Fruit fly (Drosophila melanogaster) whole organism, embryonic: ENCODE data around the gene CG11723.

Experiments used
- ATbp ChIP-seq: fragments of 200-800 bp; sonication (Bioruptor generic); optimal IDR thresholded peaks from 2 replicates; lab custom pipeline; 2017; ENCODE audit warnings: missing biosample characterization, mild to moderate bottlenecking, missing genetic modification characterization, missing genetic modification reagents
- CG10321 ChIP-seq: fragments of 200-800 bp; sonication (Bioruptor generic); IDR thresholded peaks from 2 replicates; pipeline ENCODE4 v1.3.6; 2022; ENCODE audit warnings: missing biosample characterization, missing genetic modification characterization
- CG10366 ChIP-seq: fragments of 200-800 bp; sonication (Bioruptor generic); IDR thresholded peaks from 2 replicates; pipeline ENCODE4 v1.3.6; 2022; ENCODE audit warnings: missing biosample characterization, missing genetic modification characterization
- CG11085 ChIP-seq: fragments of 200-800 bp; sonication (Bioruptor generic); IDR thresholded peaks from 2 replicates; pipeline ENCODE4 v1.3.6; 2022; ENCODE audit warnings: missing biosample characterization, missing genetic modification characterization
- CG13775 ChIP-seq: fragments of 200-800 bp; sonication (Bioruptor generic); optimal IDR thresholded peaks from 3 replicates; lab custom pipeline; 2017; ENCODE audit warnings: missing biosample characterization, mild to moderate bottlenecking, missing genetic modification characterization
- CG15601 ChIP-seq: fragments of 200-800 bp; sonication (Bioruptor generic); optimal IDR thresholded peaks from 3 replicates; lab custom pipeline; 2019; ENCODE audit warnings: missing biosample characterization, mild to moderate bottlenecking, missing genetic modification characterization, moderate library complexity
- CG16813 ChIP-seq: fragments of 200-800 bp; sonication (Bioruptor generic); IDR thresholded peaks from 3 replicates; pipeline ENCODE4 v1.3.6; 2022; ENCODE audit warnings: missing biosample characterization, missing genetic modification characterization; ENCODE audit not compliant: partially characterized antibody
- CG17568 ChIP-seq: fragments of 200-800 bp; sonication (Bioruptor generic); optimal IDR thresholded peaks from 2 replicates; lab custom pipeline; 2018; ENCODE audit warnings: missing biosample characterization, mild to moderate bottlenecking, missing genetic modification characterization, moderate library complexity
- CG17802 ChIP-seq: fragments of 200-800 bp; sonication (Bioruptor generic); optimal IDR thresholded peaks from 2 replicates; lab custom pipeline; 2018; ENCODE audit warnings: missing biosample characterization, mild to moderate bottlenecking, missing genetic modification characterization, moderate library complexity
- CG32767 ChIP-seq: fragments of 200-800 bp; sonication (Bioruptor generic); IDR thresholded peaks from 2 replicates; pipeline ENCODE4 v1.3.6; 2022; ENCODE audit warnings: missing biosample characterization, missing genetic modification characterization
- CG3281 ChIP-seq: fragments of 200-800 bp; sonication (Bioruptor generic); optimal IDR thresholded peaks from 3 replicates; lab custom pipeline; 2017; ENCODE audit warnings: missing biosample characterization, mild to moderate bottlenecking, missing genetic modification characterization
- CG3407 ChIP-seq: fragments of 200-800 bp; sonication (Bioruptor generic); optimal IDR thresholded peaks from 2 replicates; lab custom pipeline; 2018; ENCODE audit warnings: missing biosample characterization, mild to moderate bottlenecking, missing genetic modification characterization
- CG34224 ChIP-seq: fragments of 200-800 bp; sonication (Bioruptor generic); IDR thresholded peaks from 3 replicates; pipeline ENCODE4 v1.3.6; 2022; ENCODE audit warnings: missing biosample characterization, missing genetic modification characterization; ENCODE audit not compliant: partially characterized antibody
- CG7745 ChIP-seq: fragments of 200-800 bp; sonication (Bioruptor generic); optimal IDR thresholded peaks from 2 replicates; lab custom pipeline; 2018; ENCODE audit warnings: missing biosample characterization, mild to moderate bottlenecking, missing genetic modification characterization, moderate library complexity
- CG7963 ChIP-seq: fragments of 200-800 bp; sonication (Bioruptor generic); IDR thresholded peaks from 3 replicates; pipeline ENCODE4 v1.3.6; 2022; ENCODE audit warnings: missing biosample characterization, missing genetic modification characterization; ENCODE audit not compliant: partially characterized antibody
- CG8359 ChIP-seq: fragments of 200-800 bp; sonication (Bioruptor generic); optimal IDR thresholded peaks from 2 replicates; lab custom pipeline; 2017; ENCODE audit warnings: missing biosample characterization, mild to moderate bottlenecking, missing genetic modification characterization, borderline replicate concordance
- CG9817 ChIP-seq: fragments of 200-800 bp; sonication (Bioruptor generic); optimal IDR thresholded peaks from 2 replicates; lab custom pipeline; 2018; ENCODE audit warnings: missing biosample characterization, mild to moderate bottlenecking, missing genetic modification characterization, moderate library complexity
- Camta ChIP-seq: fragments of 200-800 bp; sonication (Bioruptor generic); optimal IDR thresholded peaks from 2 replicates; lab custom pipeline; 2016; ENCODE audit warnings: missing biosample characterization, missing genetic modification characterization
- D19B ChIP-seq: fragments of 200-800 bp; sonication (Bioruptor generic); optimal IDR thresholded peaks from 2 replicates; lab custom pipeline; 2017; ENCODE audit warnings: missing biosample characterization, mild to moderate bottlenecking, missing genetic modification characterization
- Fer1 ChIP-seq: fragments of 200-800 bp; sonication (Bioruptor generic); optimal IDR thresholded peaks from 2 replicates; lab custom pipeline; 2017; ENCODE audit warnings: missing biosample characterization, mild to moderate bottlenecking, missing genetic modification characterization
- Hand ChIP-seq: fragments of 200-800 bp; sonication (Bioruptor generic); optimal IDR thresholded peaks from 2 replicates; lab custom pipeline; 2017; ENCODE audit warnings: mild to moderate bottlenecking, missing biosample characterization, missing genetic modification reagents, missing genetic modification characterization
- Hmx ChIP-seq: fragments of 200-800 bp; sonication (Bioruptor generic); optimal IDR thresholded peaks from 2 replicates; lab custom pipeline; 2016; ENCODE audit warnings: missing biosample characterization, missing genetic modification characterization
- Meics ChIP-seq: fragments of 200-800 bp; sonication (Bioruptor generic); optimal IDR thresholded peaks from 2 replicates; lab custom pipeline; 2017; ENCODE audit warnings: missing biosample characterization, mild to moderate bottlenecking, missing genetic modification characterization
- NC2β ChIP-seq: fragments of 200-800 bp; sonication (Bioruptor generic); optimal IDR thresholded peaks from 2 replicates; lab custom pipeline; 2016; ENCODE audit warnings: missing biosample characterization, missing genetic modification characterization
- Nf-YC ChIP-seq: fragments of 200-800 bp; optimal IDR thresholded peaks from 3 replicates; lab custom pipeline; 2019; ENCODE audit warnings: missing biosample characterization, mild to moderate bottlenecking, missing genetic modification characterization, moderate library complexity
- Optix ChIP-seq: fragments of 200-800 bp; sonication (Bioruptor generic); IDR thresholded peaks from 3 replicates; pipeline ENCODE4 v1.3.6; 2022; ENCODE audit warnings: missing biosample characterization, missing genetic modification characterization
- Rfx ChIP-seq: fragments of 200-800 bp; sonication (Bioruptor generic); IDR thresholded peaks from 2 replicates; pipeline ENCODE4 v1.3.6; 2022; ENCODE audit warnings: missing biosample characterization, missing genetic modification characterization
- Side ChIP-seq: fragments of 200-800 bp; sonication (Bioruptor generic); optimal IDR thresholded peaks from 2 replicates; lab custom pipeline; 2016; ENCODE audit warnings: missing biosample characterization, missing genetic modification characterization
- Trl ChIP-seq, 3 experiments: fragments of >200 bp in 2 of 3; fragments of 200-800 bp in 1 of 3; sonication (Bioruptor generic) in 1 of 3; optimal IDR thresholded peaks; 2 replicates in 1 of 3; 3 replicates in 2 of 3; lab custom pipeline; 2016 to 2017; ENCODE audit warnings: missing biosample characterization in 1 of 3, missing genetic modification characterization in 1 of 3
- al ChIP-seq: fragments of 200-800 bp; sonication (Bioruptor generic); IDR thresholded peaks from 2 replicates; pipeline ENCODE4 v1.3.6; 2022; ENCODE audit warnings: missing biosample characterization, missing genetic modification characterization
- az2 ChIP-seq: fragments of 200-800 bp; sonication (Bioruptor generic); optimal IDR thresholded peaks from 3 replicates; lab custom pipeline; 2016; ENCODE audit warnings: missing biosample characterization, missing genetic modification characterization
- bcd ChIP-seq: fragments of 200-800 bp; sonication (Bioruptor generic); optimal IDR thresholded peaks from 2 replicates; lab custom pipeline; 2017; ENCODE audit warnings: missing biosample characterization, mild to moderate bottlenecking, missing genetic modification characterization
- caup ChIP-seq: fragments of 200-800 bp; sonication (Bioruptor generic); optimal IDR thresholded peaks from 3 replicates; lab custom pipeline; 2017; ENCODE audit warnings: missing biosample characterization, mild to moderate bottlenecking, missing genetic modification characterization, moderate library complexity; ENCODE audit not compliant: severe bottlenecking
- chif ChIP-seq, 2 experiments: fragments of 200-800 bp; sonication (Bioruptor generic); optimal IDR thresholded peaks; 3 replicates each; lab custom pipeline; 2016; ENCODE audit warnings: missing biosample characterization in 2 of 2, missing genetic modification characterization in 2 of 2
- crol ChIP-seq: fragments of 200-800 bp; sonication (Bioruptor generic); IDR thresholded peaks from 2 replicates; pipeline ENCODE4 v1.3.6; 2022; ENCODE audit warnings: missing biosample characterization, missing genetic modification characterization
- dan ChIP-seq: fragments of 200-800 bp; sonication (Bioruptor generic); IDR thresholded peaks from 2 replicates; pipeline ENCODE4 v1.3.6; 2022; ENCODE audit warnings: missing biosample characterization, missing genetic modification characterization
- dm ChIP-seq: fragments of 200-800 bp; sonication (Bioruptor generic); optimal IDR thresholded peaks from 3 replicates; lab custom pipeline; 2016; ENCODE audit warnings: missing biosample characterization, missing genetic modification characterization
- eve ChIP-seq, 2 experiments: fragments of >200 bp; optimal IDR thresholded peaks; 2 replicates each; lab custom pipeline; 2017; ENCODE audit warnings: missing biosample characterization in 2 of 2, missing genetic modification characterization in 2 of 2
- exex ChIP-seq: fragments of 200-800 bp; sonication (Bioruptor generic); optimal IDR thresholded peaks from 4 replicates; lab custom pipeline; 2018; ENCODE audit warnings: missing biosample characterization, mild to moderate bottlenecking, missing genetic modification characterization, moderate library complexity
- nerfin-2 ChIP-seq: fragments of 200-800 bp; sonication (Bioruptor generic); IDR thresholded peaks from 2 replicates; pipeline ENCODE4 v1.3.6; 2022; ENCODE audit warnings: missing biosample characterization, missing genetic modification characterization; ENCODE audit not compliant: partially characterized antibody
- odd ChIP-seq: fragments of 200-800 bp; sonication (Bioruptor generic); optimal IDR thresholded peaks from 2 replicates; lab custom pipeline; 2017; ENCODE audit warnings: missing biosample characterization, mild to moderate bottlenecking, missing genetic modification characterization
- phol ChIP-seq: fragments of 200-800 bp; sonication (Bioruptor generic); optimal IDR thresholded peaks from 3 replicates; lab custom pipeline; 2018; ENCODE audit warnings: missing biosample characterization, mild to moderate bottlenecking, missing genetic modification characterization, moderate library complexity
- rib ChIP-seq: fragments of 200-800 bp; sonication (Bioruptor generic); IDR thresholded peaks from 2 replicates; pipeline ENCODE4 v1.3.6; 2022; ENCODE audit warnings: missing biosample characterization, missing genetic modification characterization
- sisA ChIP-seq: fragments of 200-800 bp; sonication (Bioruptor generic); IDR thresholded peaks from 2 replicates; pipeline ENCODE4 v1.3.6; 2022; ENCODE audit warnings: missing biosample characterization, missing genetic modification characterization
- sr ChIP-seq: fragments of 200-800 bp; sonication (Bioruptor generic); IDR thresholded peaks from 3 replicates; pipeline ENCODE4 v1.3.6; 2022; ENCODE audit warnings: missing biosample characterization, missing genetic modification characterization
- stwl ChIP-seq: fragments of 200-800 bp; sonication (Bioruptor generic); optimal IDR thresholded peaks from 3 replicates; lab custom pipeline; 2018; ENCODE audit warnings: missing biosample characterization, mild to moderate bottlenecking, missing genetic modification characterization, moderate library complexity
- sug ChIP-seq: fragments of 200-800 bp; optimal IDR thresholded peaks from 2 replicates; lab custom pipeline; 2019; ENCODE audit warnings: missing biosample characterization, mild to moderate bottlenecking, missing genetic modification characterization, moderate library complexity
- tgo ChIP-seq: fragments of 200-800 bp; sonication (Bioruptor generic); IDR thresholded peaks from 3 replicates; pipeline ENCODE4 v1.3.6; 2022; ENCODE audit warnings: missing biosample characterization, missing genetic modification characterization
- zf30C ChIP-seq: fragments of 200-800 bp; sonication (Bioruptor generic); optimal IDR thresholded peaks from 3 replicates; lab custom pipeline; 2018; ENCODE audit warnings: missing biosample characterization, mild to moderate bottlenecking, missing genetic modification characterization

Gene CG11723

dm6 chr2L:2171366-2172078, 24.4 kb upstream of the CG11723 start (continued):
- TF ChIP-seq NC2β (GFP tag; lab: Kevin White, UChicago) (no peak), az2 (GFP tag; lab: Kevin White, UChicago) (no peak), CG10366 (GFP tag; lab: Robert Waterston, UW) (no peak), D19B (GFP tag; lab: Kevin White, UChicago) (no peak), CG32767 (GFP tag; lab: Robert Waterston, UW) (no peak), caup (GFP tag; lab: Kevin White, UChicago) (peak; percentile 56), Meics (GFP tag; lab: Kevin White, UChicago) (peak; percentile 20), ATbp (GFP tag; lab: Kevin White, UChicago) (peak; percentile 25), CG15601 (tag; lab: Kevin White, UChicago) (no peak), sr (GFP tag; lab: Robert Waterston, UW) (no peak), stwl (tag; lab: Kevin White, UChicago) (no peak), CG7745 (tag; lab: Kevin White, UChicago) (no peak), rib (GFP tag; lab: Robert Waterston, UW) (0 out of 2 replicates have a peak, but pooled peaks have one; percentile 29), CG34224 (no peak), Rfx (GFP tag; lab: Robert Waterston, UW) (no peak), chif (GFP tag; optimal IDR thresholded peaks at IDR 0.05; lab: Kevin White, UChicago) (no peak), CG3281 (GFP tag; lab: Kevin White, UChicago) (peak; percentile 13), CG8359 (GFP tag; lab: Kevin White, UChicago) (no peak), Camta (GFP tag; lab: Kevin White, UChicago) (no peak), Nf-YC (tag; lab: Kevin White, UChicago) (peak; percentile 49), nerfin-2 (no peak), CG17568 (GFP tag; lab: Kevin White, UChicago) (peak; percentile 7), crol (GFP tag; lab: Robert Waterston, UW) (peak; percentile 95), CG10321 (GFP tag; lab: Robert Waterston, UW) (no peak), Optix (GFP tag; lab: Robert Waterston, UW) (no peak), al (GFP tag; lab: Robert Waterston, UW) (no peak), CG17802 (tag; lab: Kevin White, UChicago) (no peak), dm (no peak), CG16813 (GFP tag; lab: Robert Waterston, UW) (no peak), CG3407 (GFP tag; lab: Kevin White, UChicago) (no peak), Hand (GFP tag; lab: Kevin White, UChicago) (peak; percentile 42), Trl (optimal IDR thresholded peaks at IDR 0.05; lab: Kevin White, UChicago) (no peak), Trl (GFP tag; optimal IDR thresholded peaks at IDR 0.05; lab: Kevin White, UChicago) (no peak), CG7963 (GFP tag; lab: Robert Waterston, UW) (no peak), sisA (GFP tag; lab: Robert Waterston, UW) (no peak), Hmx (GFP tag; lab: Kevin White, UChicago) (no peak), phol (tag; lab: Kevin White, UChicago) (no peak), CG11085 (GFP tag; lab: Robert Waterston, UW) (no peak), tgo (GFP tag; lab: Robert Waterston, UW) (no peak), bcd (GFP tag; lab: Kevin White, UChicago) (no peak), Fer1 (peak; percentile 35), CG13775 (GFP tag; lab: Kevin White, UChicago) (peak; percentile 14), odd (GFP tag; lab: Kevin White, UChicago) (no peak), dan (no peak), sug (tag; lab: Kevin White, UChicago) (peak; percentile 87), Side (GFP tag; lab: Kevin White, UChicago) (no peak), eve (GFP tag; optimal IDR thresholded peaks at IDR 0.05; lab: Kevin White, UChicago) (no peak), zf30C (GFP tag; lab: Kevin White, UChicago) (no peak), exex (tag; lab: Kevin White, UChicago) (peak; percentile 97), CG9817 (tag; lab: Kevin White, UChicago) (no peak)
